Fruit fly (Drosophila melanogaster) whole organism, wandering third instar larva: ENCODE measurements around the gene BicD.

ENCODE experiments used
- Abd-B ChIP-seq: fragments of >200 bp; optimal IDR thresholded peaks from 2 replicates; lab custom pipeline; 2017; ENCODE audit warnings: missing biosample characterization, missing genetic modification characterization
- Hnf4 ChIP-seq: fragments of 200-800 bp; sonication (Bioruptor generic); optimal IDR thresholded peaks from 2 replicates; lab custom pipeline; 2016; ENCODE audit warnings: missing biosample characterization, mild to moderate bottlenecking, missing genetic modification characterization
- dsf ChIP-seq: sonication (Bioruptor generic); optimal IDR thresholded peaks from 2 replicates; lab custom pipeline; 2016; ENCODE audit warnings: missing biosample characterization, missing genetic modification characterization, borderline replicate concordance
- h ChIP-seq: fragments of 200-800 bp; sonication (Bioruptor generic); optimal IDR thresholded peaks from 3 replicates; lab custom pipeline; 2016; ENCODE audit warnings: missing biosample characterization, mild to moderate bottlenecking, missing genetic modification characterization
- jim ChIP-seq: fragments of 175-275, 200-325 bp; sonication (Bioruptor generic); optimal IDR thresholded peaks from 2 replicates; lab custom pipeline; 2016; ENCODE audit warnings: missing biosample characterization, mild to moderate bottlenecking, missing genetic modification characterization
- pan ChIP-seq: fragments of >200 bp; optimal IDR thresholded peaks from 2 replicates; lab custom pipeline; 2017
- psq ChIP-seq: fragments of 200-800 bp; sonication (Bioruptor generic); optimal IDR thresholded peaks from 3 replicates; lab custom pipeline; 2017; ENCODE audit warnings: missing biosample characterization, mild to moderate bottlenecking, missing genetic modification characterization, moderate library complexity

- no peak for TF ChIP-seq Hnf4 (GFP tag; lab: Kevin White, UChicago)
- no peak for TF ChIP-seq pan
- no peak for TF ChIP-seq dsf (GFP tag; lab: Kevin White, UChicago)
- no peak for TF ChIP-seq jim (GFP tag; lab: Kevin White, UChicago)
- TF ChIP-seq Abd-B (GFP tag; lab: Kevin White, UChicago), result no peak
- no peak for TF ChIP-seq h (GFP tag; lab: Kevin White, UChicago)
- TF ChIP-seq psq, result no peak
Observed at dm6 chr2L:17436500-17436899, 36.5 kb downstream of the BicD start, which contains the start of gene CG33928.
